Fruit fly (Drosophila melanogaster) whole organism, embryonic: ENCODE data around the gene Usp30.
A peak's percentile ranks its signal among the peaks of the same experiment; 100 is the strongest.

Experiments used
- Ada2b ChIP-seq: fragments of 200-800 bp; sonication (Bioruptor generic); IDR thresholded peaks from 2 replicates; pipeline ENCODE4 v1.3.6; 2022; ENCODE audit warnings: missing biosample characterization, missing genetic modification characterization
- Blimp-1 ChIP-seq: fragments of 200-800 bp; sonication (Bioruptor generic); optimal IDR thresholded peaks from 3 replicates; lab custom pipeline; 2018; ENCODE audit warnings: missing biosample characterization, missing genetic modification characterization, mild to moderate bottlenecking, moderate library complexity, missing genetic modification reagents
- CG10267 ChIP-seq: fragments of 200-800 bp; sonication (Bioruptor generic); optimal IDR thresholded peaks from 2 replicates; lab custom pipeline; 2018; ENCODE audit warnings: missing biosample characterization, mild to moderate bottlenecking, missing genetic modification characterization, moderate library complexity
- CG12942 ChIP-seq: fragments of 200-800 bp; sonication (Bioruptor generic); optimal IDR thresholded peaks from 3 replicates; lab custom pipeline; 2016; ENCODE audit warnings: missing biosample characterization, missing genetic modification characterization
- CG13624 ChIP-seq: fragments of 200-800 bp; sonication (Bioruptor generic); optimal IDR thresholded peaks from 2 replicates; lab custom pipeline; 2016; ENCODE audit warnings: missing biosample characterization, missing genetic modification characterization
- CG1602 ChIP-seq: fragments of 200-800 bp; sonication (Bioruptor generic); optimal IDR thresholded peaks from 3 replicates; lab custom pipeline; 2016; ENCODE audit warnings: missing biosample characterization, missing genetic modification characterization
- CG16779 ChIP-seq: fragments of 200-800 bp; sonication (Bioruptor generic); IDR thresholded peaks from 2 replicates; pipeline ENCODE4 v1.3.6; 2022; ENCODE audit warnings: missing biosample characterization, missing genetic modification characterization
- CG1792 ChIP-seq: fragments of 200-800 bp; sonication (Bioruptor generic); optimal IDR thresholded peaks from 2 replicates; lab custom pipeline; 2016; ENCODE audit warnings: missing biosample characterization, missing genetic modification characterization
- CG2120 ChIP-seq: fragments of 200-800 bp; sonication (Bioruptor generic); optimal IDR thresholded peaks from 3 replicates; lab custom pipeline; 2016; ENCODE audit warnings: missing biosample characterization, missing genetic modification characterization
- CG30020 ChIP-seq: fragments of 200-800 bp; optimal IDR thresholded peaks from 2 replicates; lab custom pipeline; 2019; ENCODE audit warnings: missing biosample characterization, mild to moderate bottlenecking, missing genetic modification characterization, moderate library complexity
- CG3281 ChIP-seq: fragments of 200-800 bp; sonication (Bioruptor generic); optimal IDR thresholded peaks from 3 replicates; lab custom pipeline; 2017; ENCODE audit warnings: missing biosample characterization, mild to moderate bottlenecking, missing genetic modification characterization
- CG4707 ChIP-seq: fragments of 200-800 bp; sonication (Bioruptor generic); optimal IDR thresholded peaks from 2 replicates; lab custom pipeline; 2018; ENCODE audit warnings: missing biosample characterization, mild to moderate bottlenecking, missing genetic modification characterization, moderate library complexity
- CG5953 ChIP-seq: fragments of 200-800 bp; sonication (Bioruptor generic); IDR thresholded peaks from 2 replicates; pipeline ENCODE4 v1.3.6; 2022; ENCODE audit warnings: missing biosample characterization, missing genetic modification characterization
- CG6854 ChIP-seq: fragments of 200-800 bp; sonication (Bioruptor generic); optimal IDR thresholded peaks from 3 replicates; lab custom pipeline; 2017; ENCODE audit warnings: missing biosample characterization, mild to moderate bottlenecking, missing genetic modification characterization
- Camta ChIP-seq: fragments of 200-800 bp; sonication (Bioruptor generic); optimal IDR thresholded peaks from 2 replicates; lab custom pipeline; 2016; ENCODE audit warnings: missing biosample characterization, missing genetic modification characterization
- Deaf1 ChIP-seq: fragments of 200-800 bp; optimal IDR thresholded peaks from 3 replicates; lab custom pipeline; 2019; ENCODE audit warnings: missing biosample characterization, mild to moderate bottlenecking, missing genetic modification characterization, moderate library complexity
- E2f2 ChIP-seq: fragments of 200-800 bp; sonication (Bioruptor generic); IDR thresholded peaks from 2 replicates; pipeline ENCODE4 v1.3.6; 2022; ENCODE audit warnings: missing biosample characterization, missing genetic modification characterization
- Elba2 ChIP-seq: fragments of 200-800 bp; sonication (Bioruptor generic); optimal IDR thresholded peaks from 3 replicates; lab custom pipeline; 2016; ENCODE audit warnings: missing biosample characterization, missing genetic modification characterization
- Gug ChIP-seq: fragments of 200-800 bp; sonication (Bioruptor generic); IDR thresholded peaks from 4 replicates; pipeline ENCODE4 v1.3.6; 2022; ENCODE audit warnings: missing biosample characterization, missing genetic modification characterization
- H2.0 ChIP-seq: fragments of 200-800 bp; sonication (Bioruptor generic); IDR thresholded peaks from 2 replicates; pipeline ENCODE4 v1.3.6; 2022; ENCODE audit warnings: missing biosample characterization, missing genetic modification characterization
- Hr39 ChIP-seq: fragments of >200 bp; optimal IDR thresholded peaks from 2 replicates; lab custom pipeline; 2017
- Hr51 ChIP-seq, 2 experiments: fragments of 200-800 bp; sonication (Bioruptor generic); optimal IDR thresholded peaks; 2 replicates in 1 of 2; 3 replicates in 1 of 2; lab custom pipeline; 2016 to 2018; ENCODE audit warnings: missing biosample characterization in 2 of 2, missing genetic modification characterization in 2 of 2, mild to moderate bottlenecking in 1 of 2, moderate library complexity in 1 of 2
- Nf-YA ChIP-seq: fragments of 200-800 bp; sonication (Bioruptor generic); IDR thresholded peaks from 2 replicates; pipeline ENCODE4 v1.3.6; 2022; ENCODE audit warnings: missing biosample characterization, missing genetic modification characterization
- Opbp ChIP-seq: fragments of 200-800 bp; sonication (Bioruptor generic); IDR thresholded peaks from 3 replicates; pipeline ENCODE4 v1.3.6; 2022; ENCODE audit warnings: missing biosample characterization, missing genetic modification characterization; ENCODE audit not compliant: partially characterized antibody
- Rfx ChIP-seq: fragments of 200-800 bp; sonication (Bioruptor generic); IDR thresholded peaks from 2 replicates; pipeline ENCODE4 v1.3.6; 2022; ENCODE audit warnings: missing biosample characterization, missing genetic modification characterization
- Trl ChIP-seq, 3 experiments: fragments of >200 bp in 2 of 3; fragments of 200-800 bp in 1 of 3; sonication (Bioruptor generic) in 1 of 3; optimal IDR thresholded peaks; 2 replicates in 1 of 3; 3 replicates in 2 of 3; lab custom pipeline; 2016 to 2017; ENCODE audit warnings: missing biosample characterization in 1 of 3, missing genetic modification characterization in 1 of 3
- ase ChIP-seq: fragments of 200-800 bp; sonication (Bioruptor generic); IDR thresholded peaks from 3 replicates; pipeline ENCODE4 v1.3.6; 2022; ENCODE audit warnings: missing biosample characterization, missing genetic modification characterization
- dmrt99B ChIP-seq: fragments of 200-800 bp; sonication (Bioruptor generic); optimal IDR thresholded peaks from 2 replicates; lab custom pipeline; 2018; ENCODE audit warnings: missing biosample characterization, mild to moderate bottlenecking, missing genetic modification characterization, moderate library complexity
- dysf ChIP-seq: fragments of 200-800 bp; sonication (Bioruptor generic); IDR thresholded peaks from 3 replicates; pipeline ENCODE4 v1.3.6; 2022; ENCODE audit warnings: missing biosample characterization, missing genetic modification characterization
- fru ChIP-seq: fragments of >200 bp; optimal IDR thresholded peaks from 2 replicates; lab custom pipeline; 2017
- gsb-n ChIP-seq: fragments of 200-800 bp; sonication (Bioruptor generic); optimal IDR thresholded peaks from 3 replicates; lab custom pipeline; 2018; ENCODE audit warnings: missing biosample characterization, mild to moderate bottlenecking, missing genetic modification characterization
- lab ChIP-seq: fragments of 200-800 bp; sonication (Bioruptor generic); optimal IDR thresholded peaks from 3 replicates; lab custom pipeline; 2017; ENCODE audit warnings: missing biosample characterization, missing genetic modification characterization, mild to moderate bottlenecking, moderate library complexity, missing genetic modification reagents
- maf-S ChIP-seq: fragments of 200-800 bp; sonication (Bioruptor generic); optimal IDR thresholded peaks from 2 replicates; lab custom pipeline; 2016; ENCODE audit warnings: missing biosample characterization, missing genetic modification characterization
- nau ChIP-seq: fragments of 200-800 bp; sonication (Bioruptor generic); optimal IDR thresholded peaks from 3 replicates; lab custom pipeline; 2017; ENCODE audit warnings: missing biosample characterization, mild to moderate bottlenecking, missing genetic modification characterization, missing genetic modification reagents
- nerfin-1 ChIP-seq: fragments of 200-800 bp; sonication (Bioruptor generic); optimal IDR thresholded peaks from 3 replicates; lab custom pipeline; 2019; ENCODE audit warnings: missing biosample characterization, mild to moderate bottlenecking, missing genetic modification characterization, moderate library complexity
- nmo ChIP-seq: fragments of 200-800 bp; sonication (Bioruptor generic); optimal IDR thresholded peaks from 2 replicates; lab custom pipeline; 2018; ENCODE audit warnings: missing biosample characterization, mild to moderate bottlenecking, missing genetic modification characterization, moderate library complexity
- onecut ChIP-seq: fragments of 200-800 bp; sonication (Bioruptor generic); IDR thresholded peaks from 2 replicates; pipeline ENCODE4 v1.3.6; 2022; ENCODE audit warnings: missing biosample characterization, missing genetic modification characterization
- p53 ChIP-seq: fragments of 200-800 bp; sonication (Bioruptor generic); optimal IDR thresholded peaks from 2 replicates; lab custom pipeline; 2016; ENCODE audit warnings: missing biosample characterization, missing genetic modification characterization
- pfk ChIP-seq: fragments of 200-800 bp; sonication (Bioruptor generic); optimal IDR thresholded peaks from 2 replicates; lab custom pipeline; 2018; ENCODE audit warnings: missing biosample characterization, mild to moderate bottlenecking, missing genetic modification characterization, moderate library complexity
- pho ChIP-seq: fragments of 200-800 bp; sonication (Bioruptor generic); optimal IDR thresholded peaks from 2 replicates; lab custom pipeline; 2016; ENCODE audit warnings: missing biosample characterization, missing genetic modification characterization
- phol ChIP-seq: fragments of 200-800 bp; sonication (Bioruptor generic); optimal IDR thresholded peaks from 3 replicates; lab custom pipeline; 2018; ENCODE audit warnings: missing biosample characterization, mild to moderate bottlenecking, missing genetic modification characterization, moderate library complexity
- sens-2 ChIP-seq: fragments of 200-800 bp; sonication (Bioruptor generic); IDR thresholded peaks from 2 replicates; pipeline ENCODE4 v1.3.6; 2022; ENCODE audit warnings: missing biosample characterization, missing genetic modification characterization
- seq ChIP-seq: fragments of 200-800 bp; sonication (Bioruptor generic); IDR thresholded peaks from 2 replicates; pipeline ENCODE4 v1.3.6; 2022; ENCODE audit warnings: missing biosample characterization, missing genetic modification characterization
- shn ChIP-seq: fragments of 200-800 bp; sonication (Bioruptor generic); optimal IDR thresholded peaks from 3 replicates; lab custom pipeline; 2016; ENCODE audit warnings: missing biosample characterization, missing genetic modification characterization
- sisA ChIP-seq: fragments of 200-800 bp; sonication (Bioruptor generic); IDR thresholded peaks from 2 replicates; pipeline ENCODE4 v1.3.6; 2022; ENCODE audit warnings: missing biosample characterization, missing genetic modification characterization
- slp2 ChIP-seq: fragments of 200-800 bp; sonication (Bioruptor generic); optimal IDR thresholded peaks from 2 replicates; lab custom pipeline; 2016; ENCODE audit warnings: missing biosample characterization, missing genetic modification characterization
- tio ChIP-seq: fragments of 200-800 bp; sonication (Bioruptor generic); optimal IDR thresholded peaks from 2 replicates; lab custom pipeline; 2017; ENCODE audit warnings: missing biosample characterization, missing genetic modification characterization, inconsistent platforms
- vvl ChIP-seq: fragments of 200-800 bp; sonication (Bioruptor generic); IDR thresholded peaks from 2 replicates; pipeline ENCODE4 v1.3.6; 2022; ENCODE audit warnings: missing biosample characterization, missing genetic modification characterization
- wdn ChIP-seq: fragments of 200-800 bp; sonication (Bioruptor generic); IDR thresholded peaks from 2 replicates; pipeline ENCODE4 v1.3.6; 2022; ENCODE audit warnings: missing biosample characterization, missing genetic modification characterization
- zfh1 ChIP-seq: fragments of 200-800 bp; sonication (Bioruptor generic); IDR thresholded peaks from 3 replicates; pipeline ENCODE4 v1.3.6; 2022; ENCODE audit warnings: missing biosample characterization, missing genetic modification characterization

Gene Usp30

dm6 chrX:5924378-5924777 lies 44.8 kb upstream of the Usp30 start (continued):
- TF ChIP-seq fru (no peak), Camta (GFP tag; lab: Kevin White, UChicago) (no peak), seq (GFP tag; lab: Robert Waterston, UW) (no peak), Elba2 (GFP tag; lab: Kevin White, UChicago) (no peak), CG10267 (tag; lab: Kevin White, UChicago) (peak; percentile 6), dysf (GFP tag; lab: Robert Waterston, UW) (0 out of 3 replicates have a peak, but pooled peaks have one; percentile 29), nau (no peak), Deaf1 (peak; percentile 5), CG30020 (tag; lab: Kevin White, UChicago) (no peak), slp2 (GFP tag; lab: Kevin White, UChicago) (no peak), CG2120 (GFP tag; lab: Kevin White, UChicago) (peak; percentile 43), CG1602 (no peak), phol (tag; lab: Kevin White, UChicago) (peak; percentile 47), lab (GFP tag; lab: Kevin White, UChicago) (peak; percentile 29), nmo (GFP tag; lab: Kevin White, UChicago) (peak; percentile 23), CG1792 (GFP tag; lab: Kevin White, UChicago) (no peak), sisA (GFP tag; lab: Robert Waterston, UW) (0 out of 2 replicates have a peak, but pooled peaks have one; percentile 28), Nf-YA (no peak), vvl (GFP tag; lab: Robert Waterston, UW) (peak; percentile 63; the same call in 1 of the 2 replicates), CG5953 (GFP tag; lab: Robert Waterston, UW) (no peak), H2.0 (GFP tag; lab: Robert Waterston, UW) (no peak), CG16779 (no peak), CG12942 (no peak), Blimp-1 (peak; percentile 42), E2f2 (0 out of 2 replicates have a peak, but pooled peaks have one; percentile 14), pfk (GFP tag; lab: Kevin White, UChicago) (no peak), sens-2 (GFP tag; lab: Robert Waterston, UW) (no peak), Trl (optimal IDR thresholded peaks at IDR 0.05; lab: Kevin White, UChicago) (no peak), Trl (GFP tag; optimal IDR thresholded peaks at IDR 0.05; lab: Kevin White, UChicago) (no peak), zfh1 (GFP tag; lab: Robert Waterston, UW) (0 out of 3 replicates have a peak, but pooled peaks have one; percentile 10), gsb-n (tag; lab: Kevin White, UChicago) (peak; percentile 2), tio (GFP tag; lab: Kevin White, UChicago) (peak; percentile 17), Opbp (GFP tag; lab: Robert Waterston, UW) (no peak), dmrt99B (tag; lab: Kevin White, UChicago) (peak; percentile 40), p53 (GFP tag; lab: Kevin White, UChicago) (no peak), CG4707 (no peak), Gug (GFP tag; lab: Robert Waterston, UW) (no peak), Ada2b (GFP tag; lab: Robert Waterston, UW) (peak; percentile 46; the same call in 1 of the 2 replicates), pho (GFP tag; lab: Kevin White, UChicago) (no peak), nerfin-1 (tag; lab: Kevin White, UChicago) (no peak), ase (GFP tag; lab: Robert Waterston, UW) (no peak), CG6854 (GFP tag; lab: Kevin White, UChicago) (no peak), Hr39 (no peak), shn (no peak), CG13624 (GFP tag; lab: Kevin White, UChicago) (peak; percentile 1), onecut (0 out of 2 replicates have a peak, but pooled peaks have one; percentile 13), maf-S (GFP tag; lab: Kevin White, UChicago) (no peak), Rfx (GFP tag; lab: Robert Waterston, UW) (no peak), wdn (GFP tag; lab: Robert Waterston, UW) (no peak), Hr51 (GFP tag; optimal IDR thresholded peaks at IDR 0.05; lab: Kevin White, UChicago) (peak in 1 of 2 experiments; percentile 37), CG3281 (GFP tag; lab: Kevin White, UChicago) (no peak)
- TF ChIP-seq, all 482 proteins: peak for 83
